Fruit fly (Drosophila melanogaster) whole organism: ENCODE measurements around the gene CG43116.

Experiments used
- CG8478 ChIP-seq: fragments of >200 bp; optimal IDR thresholded peaks from 2 replicates; lab custom pipeline; 2018; ENCODE audit warnings: inconsistent platforms
- Dll ChIP-seq: fragments of >200 bp; optimal IDR thresholded peaks from 2 replicates; lab custom pipeline; 2017
- EcR ChIP-seq, 2 experiments: fragments of >200 bp; optimal IDR thresholded peaks; 2 replicates each; lab custom pipeline; 2017; ENCODE audit warnings: missing biosample characterization in 2 of 2, missing genetic modification characterization in 2 of 2, missing genetic modification reagents in 2 of 2
- pan ChIP-seq: fragments of >200 bp; optimal IDR thresholded peaks from 2 replicates; lab custom pipeline; 2017
- psq ChIP-seq: fragments of >200 bp; optimal IDR thresholded peaks from 2 replicates; lab custom pipeline; 2017
- usp ChIP-seq: fragments of >200 bp; optimal IDR thresholded peaks from 2 replicates; lab custom pipeline; 2017; ENCODE audit warnings: missing biosample characterization, missing genetic modification characterization, mixed read lengths

Gene CG43116

DNA sequence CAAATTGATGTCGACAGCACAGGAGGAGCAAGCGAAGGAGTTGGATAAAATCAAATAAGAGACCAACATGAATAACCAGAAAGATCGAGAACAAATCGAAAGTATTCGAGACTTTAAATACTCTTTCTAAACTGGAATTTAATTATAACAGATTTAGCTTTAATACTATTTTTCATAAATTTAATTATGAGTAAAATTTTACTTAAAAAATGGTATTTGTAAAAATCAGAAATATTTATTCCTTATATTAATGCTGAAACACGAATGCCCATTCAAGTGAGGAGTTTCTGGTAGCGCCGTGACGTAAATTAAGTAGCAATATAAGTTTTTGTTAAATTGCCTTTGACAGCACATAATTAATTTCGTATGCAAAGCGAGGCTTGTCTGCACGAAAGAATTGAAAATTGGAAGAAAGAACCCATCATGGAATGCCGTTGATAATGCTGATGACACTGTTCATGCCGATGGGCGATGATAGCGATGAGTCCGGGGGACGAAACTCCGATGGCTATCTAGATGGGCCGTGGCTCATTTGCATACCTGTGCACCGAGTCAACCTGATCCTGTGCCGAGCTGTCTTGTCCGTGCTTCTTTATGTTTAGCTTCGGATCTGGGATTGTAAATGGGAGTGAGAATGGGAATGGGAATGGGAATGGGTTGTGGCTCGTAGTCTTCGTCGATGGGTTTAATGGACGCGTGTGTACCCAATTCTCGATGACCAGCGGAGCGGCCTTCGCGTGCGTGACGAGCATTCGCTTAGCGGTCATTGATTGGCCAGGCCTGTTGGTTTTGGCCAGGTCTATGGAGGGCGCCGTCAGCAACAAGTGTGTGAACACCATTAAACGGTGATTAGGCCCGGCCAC, 16.2 kb upstream of the CG43116 start:
- TF ChIP-seq EcR (GFP tag; optimal IDR thresholded peaks at IDR 0.05; lab: Kevin White, UChicago) (peak in 1 of 2 experiments; percentile 30), Dll (lab: Kevin White, UChicago) (no peak)

DNA sequence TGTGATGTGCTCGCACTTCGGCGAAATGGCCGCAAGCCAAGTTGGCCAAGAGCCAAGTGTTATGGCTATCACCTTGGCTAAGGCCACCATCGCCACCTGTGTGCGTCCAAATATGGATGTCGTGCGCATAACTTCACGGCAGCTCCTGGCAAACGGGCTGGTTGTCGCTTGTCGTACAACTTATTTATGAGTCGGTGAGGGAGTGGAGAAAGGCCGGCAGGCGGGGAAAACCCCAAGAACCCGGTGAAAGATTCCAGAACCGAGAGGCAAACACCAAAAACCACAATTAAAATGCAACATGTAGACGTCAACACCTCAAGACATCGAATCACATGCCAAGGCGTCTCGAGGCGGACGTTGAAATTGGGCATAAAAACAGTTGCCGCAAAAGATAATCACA, 15.5 kb upstream of the CG43116 start:
- TF ChIP-seq CG8478 (lab: Kevin White, UChicago), result no peak
- no peak for TF ChIP-seq EcR (GFP tag; optimal IDR thresholded peaks at IDR 0.05; lab: Kevin White, UChicago)
- no peak for TF ChIP-seq Dll (lab: Kevin White, UChicago)
- TF ChIP-seq usp (GFP tag; lab: Kevin White, UChicago), result no peak
- TF ChIP-seq psq (lab: Kevin White, UChicago), result no peak
- no peak for TF ChIP-seq pan (lab: Kevin White, UChicago)

DNA sequence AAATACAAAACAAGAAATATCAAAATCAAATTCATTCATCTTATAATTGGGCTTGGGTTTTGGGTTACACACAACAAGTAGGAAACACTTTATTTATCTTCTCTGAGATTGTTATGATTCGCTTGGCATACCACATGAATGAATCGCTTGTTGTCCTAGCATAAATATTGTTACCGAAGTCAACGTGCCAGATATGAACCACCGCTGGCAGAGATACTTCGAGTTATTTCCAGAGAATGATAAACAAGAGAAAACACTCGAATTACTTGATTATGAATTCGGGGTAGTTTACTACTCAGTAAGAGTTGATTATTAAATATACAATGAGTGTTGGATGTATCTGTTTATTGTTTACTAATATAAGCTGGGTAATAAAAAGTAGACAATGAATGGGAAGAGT, 14.7 kb upstream of the CG43116 start:
- TF ChIP-seq psq (lab: Kevin White, UChicago) (no peak), CG8478 (lab: Kevin White, UChicago) (no peak), Dll (lab: Kevin White, UChicago) (no peak), EcR (GFP tag; optimal IDR thresholded peaks at IDR 0.05; lab: Kevin White, UChicago) (no peak), usp (GFP tag; lab: Kevin White, UChicago) (no peak), pan (lab: Kevin White, UChicago) (no peak)

DNA sequence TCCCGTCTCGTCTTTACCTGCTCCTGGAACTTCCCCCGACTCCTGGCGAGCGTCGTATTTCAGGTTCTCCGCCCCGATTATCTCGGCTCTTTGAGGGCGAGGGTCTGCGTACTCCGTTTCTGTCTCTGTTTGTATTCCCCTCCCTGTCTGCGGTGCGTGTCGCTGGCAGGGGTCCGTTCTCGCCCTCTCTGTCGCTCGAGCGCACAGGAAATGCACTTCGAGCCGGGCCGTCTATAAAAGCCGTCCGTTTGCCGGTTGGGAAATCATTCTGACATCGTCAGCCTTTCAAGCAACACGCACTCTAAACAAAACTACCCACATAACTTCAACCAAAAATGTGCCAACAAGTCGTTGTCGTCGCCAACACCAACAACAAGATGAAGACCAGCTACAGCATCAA, 13.8 kb upstream of the CG43116 start:
- TF ChIP-seq psq (lab: Kevin White, UChicago), result no peak
- no peak for TF ChIP-seq CG8478 (lab: Kevin White, UChicago)
- TF ChIP-seq usp (GFP tag; lab: Kevin White, UChicago), result no peak
- TF ChIP-seq Dll (lab: Kevin White, UChicago), result no peak
- no peak for TF ChIP-seq EcR (GFP tag; optimal IDR thresholded peaks at IDR 0.05; lab: Kevin White, UChicago)
- no peak for TF ChIP-seq pan (lab: Kevin White, UChicago)

DNA sequence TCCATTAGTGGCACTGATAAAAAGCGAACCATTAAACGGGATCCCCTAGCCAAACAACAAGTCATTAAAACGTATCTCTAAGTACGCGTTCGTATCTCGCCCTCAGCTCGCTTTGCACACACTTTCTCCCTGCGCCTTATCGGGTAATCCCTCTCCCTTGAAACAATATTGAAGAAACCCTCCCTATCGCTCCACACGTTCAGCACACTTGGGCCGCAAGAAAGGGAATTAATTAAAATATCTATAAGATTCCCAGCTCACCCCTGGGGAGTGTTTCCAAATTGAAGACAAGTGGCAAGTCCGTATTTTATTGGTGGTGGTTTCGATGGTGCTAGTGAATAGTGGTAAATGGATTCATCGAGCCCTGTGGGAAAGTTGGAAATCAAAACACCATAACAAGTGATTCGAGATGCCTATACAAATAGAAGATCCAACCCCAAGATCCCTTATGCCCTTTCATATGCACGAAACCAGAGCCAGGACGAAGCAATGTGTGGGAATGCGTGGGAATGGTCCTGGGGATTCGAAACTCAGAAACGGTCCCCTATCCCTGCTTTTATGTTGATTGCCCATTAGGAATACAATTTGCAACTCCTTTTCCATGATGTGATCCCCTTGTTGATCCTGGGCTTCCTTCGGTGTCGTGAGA, 13.1 kb upstream of the CG43116 start:
- TF ChIP-seq Dll (lab: Kevin White, UChicago) (no peak), EcR (GFP tag; optimal IDR thresholded peaks at IDR 0.05; lab: Kevin White, UChicago) (no peak), CG8478 (lab: Kevin White, UChicago) (no peak), psq (lab: Kevin White, UChicago) (no peak), pan (lab: Kevin White, UChicago) (no peak), usp (GFP tag; lab: Kevin White, UChicago) (no peak)

DNA sequence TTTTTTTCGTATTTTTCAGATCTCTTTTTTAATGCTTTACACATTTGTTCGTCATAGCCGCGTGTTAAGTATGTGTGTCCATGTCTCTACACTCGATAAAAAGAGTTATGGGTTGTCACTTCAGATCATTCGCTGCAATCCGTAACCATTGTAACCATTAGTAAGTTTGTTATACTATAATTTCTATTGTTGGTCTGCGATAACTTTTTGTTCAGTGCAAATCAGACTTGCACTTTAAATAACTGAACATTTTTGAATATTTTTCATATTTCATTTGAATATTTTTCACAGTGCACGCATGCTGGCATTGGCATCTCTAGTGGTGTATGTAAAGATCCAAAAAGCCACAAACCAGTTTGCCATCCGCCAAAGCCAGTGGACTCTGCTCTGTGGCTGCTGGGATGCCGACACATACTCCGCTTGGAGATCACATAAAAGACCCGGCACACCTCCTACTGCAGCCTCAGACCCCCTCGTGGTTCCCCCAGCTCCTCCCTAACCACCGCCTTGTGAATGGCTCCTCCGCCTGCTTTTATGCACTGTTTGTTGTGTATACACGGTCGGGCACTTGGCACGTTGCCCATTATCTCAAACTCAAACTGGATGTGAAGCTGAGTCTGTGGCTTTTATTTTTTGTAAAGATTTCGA, 12.2 kb upstream of the CG43116 start:
- TF ChIP-seq pan (lab: Kevin White, UChicago) (no peak), EcR (GFP tag; optimal IDR thresholded peaks at IDR 0.05; lab: Kevin White, UChicago) (peak in 1 of 2 experiments; percentile 37)

DNA sequence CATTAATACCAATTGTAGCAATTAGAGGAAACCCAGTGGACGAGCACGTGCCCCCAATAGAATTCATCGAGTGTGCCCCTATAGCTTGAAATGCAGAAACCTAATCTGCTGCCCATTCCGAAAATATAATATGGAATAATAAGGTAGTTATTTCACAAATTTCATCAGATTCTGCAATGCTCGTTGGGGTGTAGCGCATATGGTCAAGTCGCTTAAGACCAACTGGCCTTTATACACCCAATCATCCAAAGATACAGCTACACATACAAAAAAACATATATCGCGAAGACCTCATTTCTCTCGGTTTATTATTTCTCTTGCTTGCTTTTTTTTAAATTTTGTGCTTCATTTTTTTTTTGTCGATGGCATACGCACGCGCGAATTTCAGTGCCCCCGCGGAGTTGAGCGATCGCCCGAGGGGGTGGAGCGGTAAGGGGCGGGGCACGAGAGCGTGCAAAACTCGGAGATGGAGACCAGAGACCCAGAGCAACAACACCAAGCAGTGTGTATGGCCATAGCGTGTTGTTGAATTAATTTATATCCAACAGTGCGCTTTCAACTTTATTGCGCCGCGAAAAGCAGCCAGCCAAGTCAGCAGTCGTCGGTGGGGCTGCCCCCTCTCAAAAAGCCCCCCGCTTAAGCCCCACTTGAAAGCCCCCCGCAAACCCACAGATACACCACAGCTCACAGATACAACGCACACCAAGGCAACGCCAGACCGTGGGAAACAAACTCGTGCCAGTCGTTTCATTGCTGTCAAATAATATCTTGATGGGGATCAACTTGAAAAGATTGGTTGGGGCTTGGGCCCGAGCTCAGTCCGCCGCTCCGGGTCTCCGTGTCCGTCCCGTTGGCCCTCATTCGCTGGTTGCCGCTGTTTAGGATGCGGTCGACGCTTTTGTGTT, 11.4 kb upstream of the CG43116 start:
- no peak for TF ChIP-seq CG8478 (lab: Kevin White, UChicago)
- TF ChIP-seq Dll (lab: Kevin White, UChicago), result peak; percentile 83
- TF ChIP-seq pan (lab: Kevin White, UChicago), result no peak
- TF ChIP-seq psq (lab: Kevin White, UChicago), result no peak
- peak; percentile 20 to 71 for TF ChIP-seq EcR (GFP tag; optimal IDR thresholded peaks at IDR 0.05; lab: Kevin White, UChicago)
- no peak for TF ChIP-seq usp (GFP tag; lab: Kevin White, UChicago)

DNA sequence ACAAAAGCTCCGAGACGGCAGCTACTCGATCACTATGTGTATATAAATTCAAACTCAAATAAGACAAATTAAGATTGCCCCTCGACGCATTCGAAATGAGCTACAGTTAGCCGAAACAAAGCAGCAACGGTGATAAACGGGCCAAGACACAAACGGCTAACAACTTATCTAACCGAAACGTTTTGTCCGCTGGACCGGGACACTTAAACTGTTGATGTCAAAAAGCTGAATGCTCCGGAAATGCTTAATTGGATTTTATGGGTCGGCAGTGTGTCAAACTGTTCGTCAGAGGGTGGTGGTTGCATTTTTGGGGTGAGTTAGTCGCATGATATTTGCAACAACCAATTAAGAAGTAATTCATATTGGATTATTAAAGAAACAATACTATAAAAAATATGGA, 10.5 kb upstream of the CG43116 start:
- TF ChIP-seq EcR (GFP tag; optimal IDR thresholded peaks at IDR 0.05; lab: Kevin White, UChicago), result no peak
- no peak for TF ChIP-seq pan (lab: Kevin White, UChicago)
- TF ChIP-seq CG8478 (lab: Kevin White, UChicago), result no peak
- no peak for TF ChIP-seq psq (lab: Kevin White, UChicago)
- no peak for TF ChIP-seq Dll (lab: Kevin White, UChicago)
- TF ChIP-seq usp (GFP tag; lab: Kevin White, UChicago), result no peak

DNA sequence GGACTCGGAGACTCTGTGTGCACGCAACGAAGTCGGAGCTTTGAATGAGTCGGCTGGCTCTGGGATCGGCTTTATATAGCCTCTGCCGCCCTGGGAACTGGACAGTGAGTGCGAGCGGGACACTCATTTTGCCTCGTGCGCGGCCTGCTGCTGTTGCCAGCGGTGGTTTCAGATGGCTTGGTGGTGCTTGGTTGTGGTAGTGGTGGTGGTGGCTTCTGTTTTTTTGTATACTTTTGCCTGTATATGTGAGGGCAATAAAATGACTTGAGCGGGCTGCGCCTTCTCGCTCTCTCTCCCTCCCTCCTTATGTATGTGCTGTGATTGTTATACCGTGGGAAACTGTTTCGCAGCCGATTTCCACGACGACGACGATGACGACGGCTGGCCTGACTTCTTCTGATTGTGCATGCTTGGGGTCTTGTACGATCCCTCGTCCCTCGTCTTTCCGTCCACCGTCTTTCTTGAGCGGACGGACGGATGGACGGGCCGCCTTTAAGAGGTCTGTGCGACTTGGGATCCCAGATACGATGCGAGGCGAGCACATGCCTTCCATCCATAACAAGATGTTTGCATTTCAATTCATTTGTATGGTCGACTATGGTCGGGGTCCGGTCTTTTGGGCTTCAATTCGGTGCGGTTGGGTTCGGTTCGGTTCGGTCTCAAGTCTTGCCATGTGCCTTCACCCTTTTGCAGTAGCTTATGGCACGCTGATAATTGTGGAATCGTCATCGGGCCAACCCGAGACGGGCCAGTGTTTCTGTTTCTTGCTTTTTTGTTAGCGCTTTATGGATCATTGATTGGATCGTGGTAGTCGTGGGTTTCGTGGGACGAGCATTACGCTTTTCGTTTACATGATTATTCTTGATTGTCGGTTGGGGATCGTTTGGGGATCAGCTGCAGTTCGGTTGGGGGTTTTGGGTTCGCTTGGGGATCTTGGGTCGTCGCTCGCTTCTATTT, 9.5 kb upstream of the CG43116 start:
- TF ChIP-seq Dll (lab: Kevin White, UChicago) (peak; percentile 71), CG8478 (lab: Kevin White, UChicago) (no peak), EcR (GFP tag; optimal IDR thresholded peaks at IDR 0.05; lab: Kevin White, UChicago) (peak in 1 of 2 experiments; percentile 52)

DNA sequence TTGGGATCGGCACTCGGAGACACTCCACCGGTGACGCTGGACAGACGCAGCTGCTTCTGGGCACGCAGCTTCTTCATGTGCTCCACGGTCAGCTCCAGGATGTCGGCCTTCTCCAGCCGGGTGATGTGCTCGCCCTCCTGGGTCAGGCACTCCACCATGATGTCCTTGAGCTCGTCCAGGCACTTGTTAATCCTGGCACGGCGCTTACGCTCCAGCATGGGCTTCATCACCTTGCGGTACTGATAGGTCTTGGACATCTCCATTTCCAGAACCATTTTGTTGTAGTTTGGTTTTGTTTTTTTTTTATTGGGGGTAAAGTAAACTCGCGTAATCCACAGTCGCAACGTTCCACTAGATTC, 8.8 kb upstream of the CG43116 start:
- TF ChIP-seq psq (lab: Kevin White, UChicago), result no peak
- TF ChIP-seq Dll (lab: Kevin White, UChicago), result no peak
- TF ChIP-seq CG8478 (lab: Kevin White, UChicago), result no peak
- no peak for TF ChIP-seq EcR (GFP tag; optimal IDR thresholded peaks at IDR 0.05; lab: Kevin White, UChicago)
- no peak for TF ChIP-seq pan (lab: Kevin White, UChicago)
- no peak for TF ChIP-seq usp (GFP tag; lab: Kevin White, UChicago)
